Worm (Caenorhabditis elegans) whole organism, young adult: ENCODE results near the gene F25A2.1.

Source experiments
- B0019.2 ChIP-seq: fragments of 200-800 bp; sonication (Bioruptor generic); conservative IDR thresholded peaks from 2 replicates; pipeline ENCODE4 v1.3.6; 2022; ENCODE audit warnings: missing genetic modification reagents, missing genetic modification characterization, missing compliant biosample characterization
- F49E8.2 ChIP-seq: sonication (generic microtip); optimal IDR thresholded peaks from 3 replicates; lab custom pipeline; 2017; ENCODE audit warnings: missing genetic modification characterization, mild to moderate bottlenecking, missing compliant biosample characterization, antibody characterized with exemption, moderate library complexity; ENCODE audit not compliant: insufficient read depth
- Y67H2A.10 ChIP-seq: fragments of 200-800 bp; sonication (Bioruptor generic); conservative IDR thresholded peaks from 2 replicates; pipeline ENCODE4 v1.3.6; 2022; ENCODE audit warnings: missing genetic modification reagents, missing genetic modification characterization, missing compliant biosample characterization
- attf-3 ChIP-seq: fragments of 200-800 bp; sonication (Bioruptor generic); conservative IDR thresholded peaks from 2 replicates; pipeline ENCODE4 v1.3.6; 2022; ENCODE audit warnings: missing genetic modification reagents, missing genetic modification characterization, missing compliant biosample characterization
- cebp-1 ChIP-seq, 2 experiments: fragments of 200-800 bp in 1 of 2; sonication (Bioruptor generic) in 1 of 2; sonication (generic microtip) in 1 of 2; IDR thresholded peaks in 1 of 2; optimal IDR thresholded peaks in 1 of 2; 2 replicates each; pipeline versions ENCODE4 v1.3.6 to Lab custom; 2017 to 2022; ENCODE audit warnings: missing compliant biosample characterization in 2 of 2, missing genetic modification characterization in 2 of 2, mild to moderate bottlenecking in 1 of 2, missing genetic modification reagents in 1 of 2, moderate library complexity in 1 of 2
- dpl-1 ChIP-seq: fragments of 150-350 bp; optimal IDR thresholded peaks from 2 replicates; lab custom pipeline; 2014; ENCODE audit warnings: missing biosample characterization, missing genetic modification reagents, missing genetic modification characterization
- gei-17 ChIP-seq: fragments of 200-800 bp; sonication (Bioruptor generic); optimal IDR thresholded peaks from 2 replicates; lab custom pipeline; 2018; ENCODE audit warnings: mild to moderate bottlenecking, missing genetic modification characterization, missing compliant biosample characterization
- lsy-27 ChIP-seq: sonication (generic microtip); optimal IDR thresholded peaks from 2 replicates; lab custom pipeline; 2017; ENCODE audit warnings: missing genetic modification characterization, mild to moderate bottlenecking, missing compliant biosample characterization, antibody characterized with exemption, missing genotype, borderline replicate concordance; ENCODE audit not compliant: insufficient read depth
- pbrm-1 ChIP-seq: fragments of 200-800 bp; sonication (Bioruptor generic); IDR thresholded peaks from 2 replicates; pipeline ENCODE4 v1.3.6; 2022; ENCODE audit warnings: missing genetic modification reagents, missing genetic modification characterization, missing compliant biosample characterization
- snpc-4 ChIP-seq, 5 experiments: fragments of 150-350 bp in 1 of 5; sonication (generic microtip) in 4 of 5; optimal IDR thresholded peaks; 2 replicates each; lab custom pipeline; 2014 to 2018; ENCODE audit warnings: missing genetic modification characterization in 5 of 5, missing biosample characterization in 3 of 5, antibody characterized with exemption in 2 of 5, mild to moderate bottlenecking in 2 of 5, missing compliant biosample characterization in 2 of 5, missing genotype in 2 of 5, moderate library complexity in 2 of 5, missing genetic modification reagents in 1 of 5
- zfh-2 ChIP-seq: fragments of 200-800 bp; sonication (Bioruptor generic); conservative IDR thresholded peaks from 2 replicates; pipeline ENCODE4 v1.3.6; 2022; ENCODE audit warnings: missing genetic modification reagents, missing genetic modification characterization, missing compliant biosample characterization

- TF ChIP-seq zfh-2 (GFP tag; lab: Robert Waterston, UW), result no peak
- TF ChIP-seq pbrm-1 (GFP tag; lab: Robert Waterston, UW), result no peak
- no peak for TF ChIP-seq F49E8.2 (tag; lab: Kevin White, UChicago)
- TF ChIP-seq dpl-1 (GFP tag; lab: Kevin White, UChicago), result no peak
- TF ChIP-seq lsy-27 (tag; lab: Kevin White, UChicago), result no peak
- no peak for TF ChIP-seq attf-3 (GFP tag; lab: Robert Waterston, UW)
- TF ChIP-seq Y67H2A.10, result no peak
- TF ChIP-seq snpc-4 (GFP tag; optimal IDR thresholded peaks at IDR 0.05; lab: Kevin White, UChicago), result no peak
- TF ChIP-seq snpc-4 (tag; optimal IDR thresholded peaks at IDR 0.05; lab: Kevin White, UChicago), result no peak
- TF ChIP-seq gei-17 (GFP tag; lab: Kevin White, UChicago), result no peak
- TF ChIP-seq B0019.2 (GFP tag; lab: Robert Waterston, UW), result no peak
- TF ChIP-seq cebp-1 (GFP tag; IDR thresholded peaks at IDR 0.05; lab: Robert Waterston, UW), result no peak
- TF ChIP-seq cebp-1 (tag; optimal IDR thresholded peaks at IDR 0.05; lab: Kevin White, UChicago), result no peak
Measured at ce11 chrV:1220509-1220908, 41.1 kb downstream of the F25A2.1 start, which contains the start of gene Y50D4A.10.
